Fruit fly (Drosophila melanogaster) whole organism, embryonic: ENCODE data around the gene LysD.

Experiments used
- Adf1 ChIP-seq: fragments of 200-800 bp; sonication (Bioruptor generic); IDR thresholded peaks from 2 replicates; pipeline ENCODE4 v1.3.6; 2022; ENCODE audit warnings: missing biosample characterization, missing genetic modification characterization
- Asciz ChIP-seq: fragments of 200-800 bp; sonication (Bioruptor generic); optimal IDR thresholded peaks from 2 replicates; lab custom pipeline; 2017; ENCODE audit warnings: missing biosample characterization, mild to moderate bottlenecking, missing genetic modification characterization, missing genetic modification reagents
- Bdp1 ChIP-seq: fragments of 200-800 bp; sonication (Bioruptor generic); optimal IDR thresholded peaks from 3 replicates; lab custom pipeline; 2016; ENCODE audit warnings: missing biosample characterization, missing genetic modification characterization
- CG10267 ChIP-seq: fragments of 200-800 bp; sonication (Bioruptor generic); optimal IDR thresholded peaks from 2 replicates; lab custom pipeline; 2018; ENCODE audit warnings: missing biosample characterization, mild to moderate bottlenecking, missing genetic modification characterization, moderate library complexity
- CG10366 ChIP-seq: fragments of 200-800 bp; sonication (Bioruptor generic); IDR thresholded peaks from 2 replicates; pipeline ENCODE4 v1.3.6; 2022; ENCODE audit warnings: missing biosample characterization, missing genetic modification characterization
- CG10979 ChIP-seq: fragments of 200-800 bp; sonication (Bioruptor generic); optimal IDR thresholded peaks from 2 replicates; lab custom pipeline; 2018; ENCODE audit warnings: missing biosample characterization, mild to moderate bottlenecking, missing genetic modification characterization, moderate library complexity
- CG12769 ChIP-seq: fragments of 200-800 bp; sonication (Bioruptor generic); optimal IDR thresholded peaks from 2 replicates; lab custom pipeline; 2019; ENCODE audit warnings: missing biosample characterization, mild to moderate bottlenecking, missing genetic modification characterization, moderate library complexity
- CG15073 ChIP-seq: fragments of 200-800 bp; sonication (Bioruptor generic); optimal IDR thresholded peaks from 2 replicates; lab custom pipeline; 2016; ENCODE audit warnings: missing biosample characterization, missing genetic modification characterization
- CG17186 ChIP-seq: fragments of 200-800 bp; sonication (Bioruptor generic); optimal IDR thresholded peaks from 3 replicates; lab custom pipeline; 2017; ENCODE audit warnings: missing biosample characterization, missing genetic modification reagents, missing genetic modification characterization
- CG17328 ChIP-seq: fragments of 200-800 bp; sonication (Bioruptor generic); IDR thresholded peaks from 2 replicates; pipeline ENCODE4 v1.3.6; 2022; ENCODE audit warnings: missing biosample characterization, missing genetic modification characterization
- CG17361 ChIP-seq: fragments of 200-800 bp; sonication (Bioruptor generic); IDR thresholded peaks from 3 replicates; pipeline ENCODE4 v1.3.6; 2022; ENCODE audit warnings: missing biosample characterization, missing genetic modification characterization
- CG17829 ChIP-seq: fragments of 200-800 bp; optimal IDR thresholded peaks from 2 replicates; lab custom pipeline; 2019; ENCODE audit warnings: missing biosample characterization, mild to moderate bottlenecking, missing genetic modification characterization, moderate library complexity
- CG6175 ChIP-seq: fragments of 200-800 bp; sonication (Bioruptor generic); IDR thresholded peaks from 3 replicates; pipeline ENCODE4 v1.3.6; 2022; ENCODE audit warnings: missing biosample characterization, missing genetic modification characterization
- CG6272 ChIP-seq: fragments of 200-800 bp; sonication (Bioruptor generic); IDR thresholded peaks from 2 replicates; pipeline ENCODE4 v1.3.6; 2022; ENCODE audit warnings: missing biosample characterization, missing genetic modification characterization
- CG6791 ChIP-seq: fragments of 200-800 bp; sonication (Bioruptor generic); IDR thresholded peaks from 3 replicates; pipeline ENCODE4 v1.3.6; 2022; ENCODE audit warnings: missing biosample characterization, missing genetic modification characterization; ENCODE audit not compliant: partially characterized antibody
- CG9932 ChIP-seq: fragments of 200-800 bp; sonication (Bioruptor generic); IDR thresholded peaks from 2 replicates; pipeline ENCODE4 v1.3.6; 2022; ENCODE audit warnings: missing biosample characterization, missing genetic modification characterization
- CHES-1-like ChIP-seq: fragments of 200-800 bp; sonication (Bioruptor generic); optimal IDR thresholded peaks from 2 replicates; lab custom pipeline; 2016; ENCODE audit warnings: missing biosample characterization, missing genetic modification characterization
- CoRest ChIP-seq: fragments of 200-800 bp; sonication (Bioruptor generic); optimal IDR thresholded peaks from 3 replicates; lab custom pipeline; 2018; ENCODE audit warnings: missing biosample characterization, mild to moderate bottlenecking, missing genetic modification characterization, moderate library complexity
- Dbx ChIP-seq: fragments of 200-800 bp; sonication (Bioruptor generic); IDR thresholded peaks from 3 replicates; pipeline ENCODE4 v1.3.6; 2022; ENCODE audit warnings: missing biosample characterization, missing genetic modification characterization
- HmgD ChIP-seq: fragments of 200-800 bp; sonication (Bioruptor generic); optimal IDR thresholded peaks from 3 replicates; lab custom pipeline; 2016; ENCODE audit warnings: missing biosample characterization, missing genetic modification characterization
- Hmr ChIP-seq: fragments of 200-800 bp; sonication (Bioruptor generic); optimal IDR thresholded peaks from 3 replicates; lab custom pipeline; 2017; ENCODE audit warnings: mild to moderate bottlenecking, missing biosample characterization, missing genetic modification reagents, missing genetic modification characterization
- Lpt ChIP-seq: fragments of >200 bp; optimal IDR thresholded peaks from 2 replicates; lab custom pipeline; 2018; ENCODE audit warnings: missing biosample characterization, missing genetic modification characterization
- Mad ChIP-seq: fragments of 200-800 bp; sonication (Bioruptor generic); optimal IDR thresholded peaks from 2 replicates; lab custom pipeline; 2016; ENCODE audit warnings: missing biosample characterization, missing genetic modification characterization
- Myb ChIP-seq: fragments of 200-800 bp; sonication (Bioruptor generic); optimal IDR thresholded peaks from 2 replicates; lab custom pipeline; 2016; ENCODE audit warnings: missing biosample characterization, missing genetic modification characterization
- Poxn ChIP-seq: fragments of 200-800 bp; sonication (Bioruptor generic); IDR thresholded peaks from 2 replicates; pipeline ENCODE4 v1.3.6; 2022; ENCODE audit warnings: missing biosample characterization, missing genetic modification characterization
- Ptx1 ChIP-seq: fragments of 200-800 bp; sonication (Bioruptor generic); IDR thresholded peaks from 2 replicates; pipeline ENCODE4 v1.3.6; 2022; ENCODE audit warnings: missing biosample characterization, missing genetic modification characterization
- Ravus ChIP-seq: fragments of 200-800 bp; sonication (Bioruptor generic); IDR thresholded peaks from 2 replicates; pipeline ENCODE4 v1.3.6; 2022; ENCODE audit warnings: missing biosample characterization, missing genetic modification characterization
- Sox100B ChIP-seq: fragments of 200-800 bp; sonication (Bioruptor generic); optimal IDR thresholded peaks from 3 replicates; lab custom pipeline; 2018; ENCODE audit warnings: missing biosample characterization, mild to moderate bottlenecking, missing genetic modification characterization
- Sry-β ChIP-seq: fragments of 200-800 bp; sonication (Bioruptor generic); optimal IDR thresholded peaks from 2 replicates; lab custom pipeline; 2018; ENCODE audit warnings: missing biosample characterization, mild to moderate bottlenecking, missing genetic modification characterization, moderate library complexity
- Taf1 ChIP-seq: fragments of 200-800 bp; sonication (Bioruptor generic); IDR thresholded peaks from 2 replicates; pipeline ENCODE4 v1.3.6; 2022; ENCODE audit warnings: missing biosample characterization, missing genetic modification characterization
- amos ChIP-seq: fragments of 200-800 bp; sonication (Bioruptor generic); IDR thresholded peaks from 2 replicates; pipeline ENCODE4 v1.3.6; 2022; ENCODE audit warnings: missing biosample characterization, missing genetic modification characterization; ENCODE audit not compliant: partially characterized antibody
- bbx ChIP-seq: fragments of 200-800 bp; sonication (Bioruptor generic); IDR thresholded peaks from 2 replicates; pipeline ENCODE4 v1.3.6; 2022; ENCODE audit warnings: missing biosample characterization, missing genetic modification characterization; ENCODE audit not compliant: partially characterized antibody
- ci ChIP-seq: fragments of 200-800 bp; sonication (Bioruptor generic); IDR thresholded peaks from 3 replicates; pipeline ENCODE4 v1.3.6; 2022; ENCODE audit warnings: missing biosample characterization, missing genetic modification characterization
- eyg ChIP-seq: fragments of 200-800 bp; sonication (Bioruptor generic); optimal IDR thresholded peaks from 3 replicates; lab custom pipeline; 2016; ENCODE audit warnings: missing biosample characterization, missing genetic modification characterization
- fd3F ChIP-seq: fragments of 200-800 bp; sonication (Bioruptor generic); optimal IDR thresholded peaks from 2 replicates; lab custom pipeline; 2018; ENCODE audit warnings: missing biosample characterization, mild to moderate bottlenecking, missing genetic modification characterization, moderate library complexity
- hkb ChIP-seq, 2 experiments: fragments of 200-800 bp in 1 of 2; fragments of >200 bp in 1 of 2; sonication (Bioruptor generic) in 1 of 2; IDR thresholded peaks in 1 of 2; optimal IDR thresholded peaks in 1 of 2; 2 replicates each; pipeline versions ENCODE4 v1.3.6 to Lab custom; 2017 to 2022; ENCODE audit warnings: missing biosample characterization in 1 of 2, missing genetic modification characterization in 1 of 2
- inv ChIP-seq: fragments of 200-800 bp; sonication (Bioruptor generic); IDR thresholded peaks from 2 replicates; pipeline ENCODE4 v1.3.6; 2022; ENCODE audit warnings: missing biosample characterization, missing genetic modification characterization; ENCODE audit not compliant: partially characterized antibody
- jing ChIP-seq: fragments of 200-800 bp; sonication (Bioruptor generic); optimal IDR thresholded peaks from 2 replicates; lab custom pipeline; 2018; ENCODE audit warnings: missing biosample characterization, mild to moderate bottlenecking, missing genetic modification characterization
- jumu ChIP-seq: fragments of 200-800 bp; sonication (Bioruptor generic); optimal IDR thresholded peaks from 3 replicates; lab custom pipeline; 2016; ENCODE audit warnings: missing biosample characterization, missing genetic modification characterization
- kah ChIP-seq: fragments of 200-800 bp; sonication (Bioruptor generic); optimal IDR thresholded peaks from 2 replicates; lab custom pipeline; 2018; ENCODE audit warnings: missing biosample characterization, mild to moderate bottlenecking, missing genetic modification characterization
- maf-S ChIP-seq: fragments of 200-800 bp; sonication (Bioruptor generic); optimal IDR thresholded peaks from 2 replicates; lab custom pipeline; 2016; ENCODE audit warnings: missing biosample characterization, missing genetic modification characterization
- pnt ChIP-seq: fragments of 200-800 bp; sonication (Bioruptor generic); optimal IDR thresholded peaks from 3 replicates; lab custom pipeline; 2016; ENCODE audit warnings: missing biosample characterization, missing genetic modification characterization
- repo ChIP-seq: fragments of 200-800 bp; sonication (Bioruptor generic); optimal IDR thresholded peaks from 2 replicates; lab custom pipeline; 2016; ENCODE audit warnings: missing biosample characterization, missing genetic modification characterization
- rib ChIP-seq: fragments of 200-800 bp; sonication (Bioruptor generic); IDR thresholded peaks from 2 replicates; pipeline ENCODE4 v1.3.6; 2022; ENCODE audit warnings: missing biosample characterization, missing genetic modification characterization
- row ChIP-seq: fragments of 200-800 bp; sonication (Bioruptor generic); IDR thresholded peaks from 3 replicates; pipeline ENCODE4 v1.3.6; 2022; ENCODE audit warnings: missing biosample characterization, missing genetic modification characterization
- seq ChIP-seq: fragments of 200-800 bp; sonication (Bioruptor generic); IDR thresholded peaks from 2 replicates; pipeline ENCODE4 v1.3.6; 2022; ENCODE audit warnings: missing biosample characterization, missing genetic modification characterization
- slbo ChIP-seq: fragments of 200-800 bp; sonication (Bioruptor generic); IDR thresholded peaks from 2 replicates; pipeline ENCODE4 v1.3.6; 2022; ENCODE audit warnings: missing biosample characterization, missing genetic modification characterization
- slou ChIP-seq: fragments of 200-800 bp; sonication (Bioruptor generic); optimal IDR thresholded peaks from 3 replicates; lab custom pipeline; 2016; ENCODE audit warnings: missing biosample characterization, missing genetic modification characterization
- ssp ChIP-seq: fragments of 200-800 bp; sonication (Bioruptor generic); IDR thresholded peaks from 2 replicates; pipeline ENCODE4 v1.3.6; 2022; ENCODE audit warnings: missing biosample characterization, missing genetic modification characterization
- zen ChIP-seq: fragments of 200-800 bp; sonication (Bioruptor generic); optimal IDR thresholded peaks from 3 replicates; lab custom pipeline; 2018; ENCODE audit warnings: missing biosample characterization, mild to moderate bottlenecking, missing genetic modification characterization, moderate library complexity

The LysD gene

DNA sequence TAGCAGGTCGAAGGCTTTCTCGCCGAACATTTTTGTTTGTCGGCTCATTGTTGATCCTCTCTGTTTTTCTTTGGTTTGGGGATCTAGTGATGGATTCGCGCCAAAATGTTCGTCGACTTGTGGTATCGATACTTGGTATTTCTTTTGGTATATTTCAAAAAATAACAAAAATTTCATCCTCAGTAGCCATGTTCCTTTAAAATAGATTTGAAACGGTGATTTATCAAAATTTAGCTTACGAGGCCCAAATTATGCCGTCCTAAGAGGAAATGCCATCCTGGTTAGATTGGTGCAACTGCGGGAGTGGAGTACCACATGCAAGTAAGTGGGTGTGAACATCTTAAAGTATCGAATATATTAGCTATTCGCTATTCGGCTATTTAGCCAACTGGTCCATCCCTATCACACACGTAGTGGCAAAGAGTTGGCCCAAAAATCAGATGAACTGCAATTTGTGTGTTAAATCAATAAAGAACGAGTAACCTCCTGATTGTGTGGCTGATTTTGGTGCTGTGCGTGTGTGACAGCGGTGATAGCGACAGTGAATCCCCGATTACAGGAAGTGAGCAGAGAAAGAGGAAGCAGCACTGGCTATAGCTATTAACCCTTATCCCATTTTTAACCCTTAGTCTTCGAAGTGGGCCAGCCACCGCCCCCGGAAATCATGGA is 36.8 kb upstream of the LysD start, which contains the start of the genes Psf1 and Sac1 (continued):
- TF ChIP-seq inv (GFP tag; lab: Robert Waterston, UW) (peak; percentile 85), repo (GFP tag; lab: Kevin White, UChicago) (peak; percentile 27), CG17361 (GFP tag; lab: Robert Waterston, UW) (peak; percentile 75), Sox100B (GFP tag; lab: Kevin White, UChicago) (no peak), CG10267 (tag; lab: Kevin White, UChicago) (peak; percentile 65), Poxn (GFP tag; lab: Robert Waterston, UW) (no peak), row (peak; percentile 92), slbo (GFP tag; lab: Robert Waterston, UW) (peak; percentile 64), amos (peak; percentile 83), CHES-1-like (GFP tag; lab: Kevin White, UChicago) (peak; percentile 66), Mad (peak; percentile 17), Myb (GFP tag; lab: Kevin White, UChicago) (peak; percentile 35), rib (GFP tag; lab: Robert Waterston, UW) (no peak), fd3F (GFP tag; lab: Kevin White, UChicago) (no peak), CoRest (peak; percentile 71), CG10979 (tag; lab: Kevin White, UChicago) (peak; percentile 40), CG12769 (no peak), bbx (GFP tag; lab: Robert Waterston, UW) (peak; percentile 68), Lpt (GFP tag; lab: Kevin White, UChicago) (no peak), CG10366 (GFP tag; lab: Robert Waterston, UW) (peak; percentile 44; the same call in 1 of the 2 replicates), CG15073 (GFP tag; lab: Kevin White, UChicago) (no peak), Taf1 (GFP tag; lab: Robert Waterston, UW) (no peak), CG17328 (GFP tag; lab: Robert Waterston, UW) (no peak), CG17186 (peak; percentile 68), zen (peak; percentile 22), Sry-β (GFP tag; lab: Kevin White, UChicago) (peak; percentile 81), maf-S (GFP tag; lab: Kevin White, UChicago) (peak; percentile 26), eyg (peak; percentile 7), Asciz (GFP tag; lab: Kevin White, UChicago) (no peak), CG6175 (GFP tag; lab: Robert Waterston, UW) (no peak), Ravus (GFP tag; lab: Robert Waterston, UW) (no peak), Adf1 (no peak; the same call in 1 of the 2 replicates), HmgD (GFP tag; lab: Kevin White, UChicago) (peak; percentile 29), CG6272 (GFP tag; lab: Robert Waterston, UW) (peak; percentile 49; the same call in 1 of the 2 replicates), Ptx1 (GFP tag; lab: Robert Waterston, UW) (peak; percentile 61), ssp (GFP tag; lab: Robert Waterston, UW) (peak; percentile 91), Bdp1 (GFP tag; lab: Kevin White, UChicago) (peak; percentile 31), slou (no peak), CG6791 (peak; percentile 76), seq (GFP tag; lab: Robert Waterston, UW) (no peak), hkb (optimal IDR thresholded peaks at IDR 0.05; lab: Kevin White, UChicago) (peak; percentile 30), hkb (GFP tag; IDR thresholded peaks at IDR 0.05; lab: Robert Waterston, UW) (no peak), CG17829 (peak; percentile 62), jumu (peak; percentile 57), pnt (GFP tag; lab: Kevin White, UChicago) (peak; percentile 7), Dbx (GFP tag; lab: Robert Waterston, UW) (no peak), jing (GFP tag; lab: Kevin White, UChicago) (no peak), Hmr (GFP tag; lab: Kevin White, UChicago) (peak; percentile 23), ci (GFP tag; lab: Robert Waterston, UW) (0 out of 3 replicates have a peak, but pooled peaks have one; percentile 27), CG9932 (GFP tag; lab: Robert Waterston, UW) (peak; percentile 68; the same call in 1 of the 2 replicates), kah (no peak)
